Worm (Caenorhabditis elegans) whole organism, young adult: ENCODE measurements around the gene srbc-62.

ENCODE experiments used
- F23B12.7 ChIP-seq: sonication (generic microtip); optimal IDR thresholded peaks from 2 replicates; lab custom pipeline; 2017; ENCODE audit warnings: missing genetic modification characterization, mild to moderate bottlenecking, missing compliant biosample characterization, antibody characterized with exemption, moderate library complexity; ENCODE audit not compliant: insufficient read depth
- F37B4.10 ChIP-seq: fragments of 200-800 bp; sonication (Bioruptor generic); IDR thresholded peaks from 2 replicates; pipeline ENCODE4 v1.3.6; 2022; ENCODE audit warnings: missing genetic modification characterization, missing compliant biosample characterization
- F55B11.4 ChIP-seq: sonication (generic microtip); optimal IDR thresholded peaks from 2 replicates; lab custom pipeline; 2016; ENCODE audit warnings: missing compliant biosample characterization, missing genetic modification characterization, borderline replicate concordance; ENCODE audit not compliant: insufficient read depth
- F57A8.1 ChIP-seq: fragments of 200-800 bp; sonication (Bioruptor generic); optimal IDR thresholded peaks from 2 replicates; lab custom pipeline; 2018; ENCODE audit warnings: mild to moderate bottlenecking, missing genetic modification characterization, moderate library complexity, missing compliant biosample characterization
- K11D2.4 ChIP-seq: fragments of 200-800 bp; sonication (Bioruptor generic); IDR thresholded peaks from 2 replicates; pipeline ENCODE4 v1.3.6; 2022; ENCODE audit warnings: missing genetic modification reagents, missing genetic modification characterization, missing compliant biosample characterization
- Y53G8AR.9 ChIP-seq: fragments of 200-800 bp; sonication (Bioruptor generic); conservative IDR thresholded peaks from 2 replicates; pipeline ENCODE4 v1.3.6; 2022; ENCODE audit warnings: missing genetic modification reagents, missing genetic modification characterization, missing compliant biosample characterization
- Y67H2A.10 ChIP-seq: fragments of 200-800 bp; sonication (Bioruptor generic); conservative IDR thresholded peaks from 2 replicates; pipeline ENCODE4 v1.3.6; 2022; ENCODE audit warnings: missing genetic modification reagents, missing genetic modification characterization, missing compliant biosample characterization
- Y95B8A.8 ChIP-seq: fragments of 200-800 bp; sonication (Bioruptor generic); IDR thresholded peaks from 2 replicates; pipeline ENCODE4 v1.3.6; 2022; ENCODE audit warnings: missing genetic modification reagents, missing genetic modification characterization, missing compliant biosample characterization
- akir-1 ChIP-seq: fragments of 200-800 bp; sonication (Bioruptor generic); optimal IDR thresholded peaks from 2 replicates; lab custom pipeline; 2018; ENCODE audit warnings: mild to moderate bottlenecking, missing genetic modification characterization, moderate library complexity, missing compliant biosample characterization
- ama-1 ChIP-seq, 3 experiments: fragments of 150-350 bp in 1 of 3; sonication (generic microtip) in 2 of 3; optimal IDR thresholded peaks; 2 replicates each; lab custom pipeline; 2014 to 2018; ENCODE audit warnings: missing biosample characterization in 2 of 3, missing genetic modification characterization in 2 of 3, missing genetic modification reagents in 2 of 3
- athp-1 ChIP-seq: sonication (generic microtip); optimal IDR thresholded peaks from 2 replicates; lab custom pipeline; 2017; ENCODE audit warnings: mild to moderate bottlenecking, missing genetic modification characterization, missing compliant biosample characterization
- bed-1 ChIP-seq: fragments of 200-800 bp; sonication (Bioruptor generic); IDR thresholded peaks from 2 replicates; pipeline ENCODE4 v1.3.6; 2022; ENCODE audit warnings: missing genetic modification reagents, missing genetic modification characterization, missing compliant biosample characterization
- ceh-100 ChIP-seq: fragments of 200-800 bp; sonication (Bioruptor generic); IDR thresholded peaks from 2 replicates; pipeline ENCODE4 v1.3.6; 2022; ENCODE audit warnings: missing genetic modification reagents, missing genetic modification characterization, missing compliant biosample characterization
- ceh-27 ChIP-seq: fragments of 200-800 bp; sonication (Bioruptor generic); optimal IDR thresholded peaks from 2 replicates; lab custom pipeline; 2018; ENCODE audit warnings: mild to moderate bottlenecking, missing genetic modification characterization, moderate library complexity, missing compliant biosample characterization
- chd-7 ChIP-seq: sonication (generic microtip); optimal IDR thresholded peaks from 2 replicates; lab custom pipeline; 2016; ENCODE audit warnings: mild to moderate bottlenecking, missing genetic modification characterization, moderate library complexity, missing compliant biosample characterization
- dox-1 ChIP-seq: fragments of 200-800 bp; sonication (Bioruptor generic); IDR thresholded peaks from 2 replicates; pipeline ENCODE4 v1.3.6; 2022; ENCODE audit warnings: missing genetic modification reagents, missing genetic modification characterization, missing compliant biosample characterization
- egl-44 ChIP-seq: fragments of 200-800 bp; sonication (Bioruptor generic); IDR thresholded peaks from 2 replicates; pipeline ENCODE4 v1.3.6; 2022; ENCODE audit warnings: missing genetic modification reagents, missing genetic modification characterization, missing compliant biosample characterization
- gei-17 ChIP-seq: fragments of 200-800 bp; sonication (Bioruptor generic); optimal IDR thresholded peaks from 2 replicates; lab custom pipeline; 2018; ENCODE audit warnings: mild to moderate bottlenecking, missing genetic modification characterization, missing compliant biosample characterization
- hlh-12 ChIP-seq: sonication (generic microtip); optimal IDR thresholded peaks from 2 replicates; lab custom pipeline; 2016; ENCODE audit warnings: missing genetic modification characterization, missing compliant biosample characterization
- hlh-26 ChIP-seq: fragments of 200-800 bp; sonication (Bioruptor generic); conservative IDR thresholded peaks from 2 replicates; pipeline ENCODE4 v1.3.6; 2022; ENCODE audit warnings: missing genetic modification reagents, missing genetic modification characterization, missing compliant biosample characterization
- lag-1 ChIP-seq: fragments of 200-800 bp; sonication (Bioruptor generic); IDR thresholded peaks from 2 replicates; pipeline ENCODE4 v1.3.6; 2022; ENCODE audit warnings: missing genetic modification reagents, missing genetic modification characterization, missing compliant biosample characterization
- let-607 ChIP-seq, 2 experiments: fragments of 200-800 bp in 1 of 2; sonication (Bioruptor generic) in 1 of 2; sonication (generic microtip) in 1 of 2; optimal IDR thresholded peaks; 2 replicates each; lab custom pipeline; 2016 to 2018; ENCODE audit warnings: mild to moderate bottlenecking in 2 of 2, missing compliant biosample characterization in 2 of 2, missing genetic modification characterization in 2 of 2, moderate library complexity in 2 of 2, missing genotype in 1 of 2
- madf-3 ChIP-seq: fragments of 200-800 bp; sonication (Bioruptor generic); IDR thresholded peaks from 2 replicates; pipeline ENCODE4 v1.3.6; 2022; ENCODE audit warnings: missing genetic modification reagents, missing genetic modification characterization, missing compliant biosample characterization
- mel-28 ChIP-seq: sonication (generic microtip); optimal IDR thresholded peaks from 2 replicates; lab custom pipeline; 2016; ENCODE audit warnings: borderline replicate concordance, mild to moderate bottlenecking, missing genetic modification characterization, missing compliant biosample characterization
- mes-4 ChIP-seq: sonication (generic microtip); optimal IDR thresholded peaks from 2 replicates; lab custom pipeline; 2016; ENCODE audit warnings: missing genotype, missing genetic modification characterization, missing compliant biosample characterization
- mxl-1 ChIP-seq: sonication (generic microtip); optimal IDR thresholded peaks from 2 replicates; lab custom pipeline; 2016; ENCODE audit warnings: missing genetic modification characterization, missing compliant biosample characterization
- nhr-80 ChIP-seq: sonication (generic microtip); optimal IDR thresholded peaks from 2 replicates; lab custom pipeline; 2016; ENCODE audit warnings: missing genetic modification characterization, missing compliant biosample characterization
- nhr-90 ChIP-seq: sonication (generic microtip); optimal IDR thresholded peaks from 2 replicates; lab custom pipeline; 2016; ENCODE audit warnings: missing genotype, mild to moderate bottlenecking, missing genetic modification characterization, missing compliant biosample characterization
- pbrm-1 ChIP-seq: fragments of 200-800 bp; sonication (Bioruptor generic); IDR thresholded peaks from 2 replicates; pipeline ENCODE4 v1.3.6; 2022; ENCODE audit warnings: missing genetic modification reagents, missing genetic modification characterization, missing compliant biosample characterization
- rec-8 ChIP-seq, 2 experiments: sonication (generic microtip); optimal IDR thresholded peaks; 2 replicates each; lab custom pipeline; 2016; ENCODE audit warnings: mild to moderate bottlenecking in 2 of 2, missing genetic modification characterization in 2 of 2, missing genetic modification reagents in 2 of 2, missing genotype in 2 of 2, missing biosample characterization in 1 of 2, missing compliant biosample characterization in 1 of 2, moderate library complexity in 1 of 2
- snpc-1.1 ChIP-seq: sonication (generic microtip); optimal IDR thresholded peaks from 2 replicates; lab custom pipeline; 2017; ENCODE audit warnings: missing genetic modification characterization, mild to moderate bottlenecking, missing compliant biosample characterization, antibody characterized with exemption, moderate library complexity, missing genotype, missing genetic modification reagents; ENCODE audit not compliant: insufficient read depth
- snpc-4 ChIP-seq, 5 experiments: fragments of 150-350 bp in 1 of 5; sonication (generic microtip) in 4 of 5; optimal IDR thresholded peaks; 2 replicates each; lab custom pipeline; 2014 to 2018; ENCODE audit warnings: missing genetic modification characterization in 5 of 5, missing biosample characterization in 3 of 5, antibody characterized with exemption in 2 of 5, mild to moderate bottlenecking in 2 of 5, missing compliant biosample characterization in 2 of 5, missing genotype in 2 of 5, moderate library complexity in 2 of 5, missing genetic modification reagents in 1 of 5
- sptf-2 ChIP-seq: fragments of 200-800 bp; sonication (Bioruptor generic); optimal IDR thresholded peaks from 2 replicates; lab custom pipeline; 2018; ENCODE audit warnings: mild to moderate bottlenecking, missing genetic modification characterization, missing compliant biosample characterization
- tbp1 ChIP-seq: fragments of 200-800 bp; sonication (Bioruptor generic); optimal IDR thresholded peaks from 2 replicates; lab custom pipeline; 2018; ENCODE audit warnings: mild to moderate bottlenecking, missing genetic modification characterization, missing compliant biosample characterization
- tbx-9 ChIP-seq: sonication (generic microtip); optimal IDR thresholded peaks from 2 replicates; lab custom pipeline; 2016; ENCODE audit warnings: borderline replicate concordance, missing genetic modification characterization, inconsistent platforms, missing compliant biosample characterization
- tlf-1 ChIP-seq: fragments of 200-800 bp; sonication (Bioruptor generic); optimal IDR thresholded peaks from 2 replicates; lab custom pipeline; 2018; ENCODE audit warnings: mild to moderate bottlenecking, missing genetic modification characterization, missing compliant biosample characterization
- zfh-2 ChIP-seq: fragments of 200-800 bp; sonication (Bioruptor generic); conservative IDR thresholded peaks from 2 replicates; pipeline ENCODE4 v1.3.6; 2022; ENCODE audit warnings: missing genetic modification reagents, missing genetic modification characterization, missing compliant biosample characterization
- ztf-25 ChIP-seq: fragments of 200-800 bp; sonication (Bioruptor generic); IDR thresholded peaks from 2 replicates; pipeline ENCODE4 v1.3.6; 2022; ENCODE audit warnings: missing genetic modification reagents, missing genetic modification characterization, missing compliant biosample characterization
- ztf-26 ChIP-seq: sonication (generic microtip); optimal IDR thresholded peaks from 2 replicates; lab custom pipeline; 2017; ENCODE audit warnings: missing genetic modification characterization, missing compliant biosample characterization

srbc-62 gene

DNA sequence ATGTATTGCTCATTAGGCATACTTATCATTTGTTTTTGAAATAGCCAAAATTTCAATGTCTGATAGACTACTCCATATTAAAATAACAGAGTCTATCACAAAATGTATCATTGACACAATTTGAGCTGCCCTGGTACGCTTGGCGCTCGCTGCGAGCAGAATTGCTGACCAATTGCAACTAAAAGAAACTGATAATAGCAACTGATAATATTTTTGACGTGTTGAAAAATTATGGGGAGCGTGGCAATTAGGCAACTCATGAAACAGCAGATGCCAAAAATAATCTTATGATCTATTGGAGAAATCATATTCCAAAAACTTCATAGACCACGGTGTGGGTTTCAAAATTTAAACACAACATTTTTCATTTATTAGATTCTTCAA lies 23.5 kb downstream of the srbc-62 start:
- no peak for TF ChIP-seq snpc-4 (GFP tag; optimal IDR thresholded peaks at IDR 0.05; lab: Kevin White, UChicago)
- peak in 1 of 4 experiments; percentile 19 for TF ChIP-seq snpc-4 (tag; optimal IDR thresholded peaks at IDR 0.05; lab: Kevin White, UChicago)
- TF ChIP-seq nhr-80 (tag; lab: Kevin White, UChicago), result peak; percentile 71
- no peak for TF ChIP-seq K11D2.4 (GFP tag; lab: Robert Waterston, UW)

DNA sequence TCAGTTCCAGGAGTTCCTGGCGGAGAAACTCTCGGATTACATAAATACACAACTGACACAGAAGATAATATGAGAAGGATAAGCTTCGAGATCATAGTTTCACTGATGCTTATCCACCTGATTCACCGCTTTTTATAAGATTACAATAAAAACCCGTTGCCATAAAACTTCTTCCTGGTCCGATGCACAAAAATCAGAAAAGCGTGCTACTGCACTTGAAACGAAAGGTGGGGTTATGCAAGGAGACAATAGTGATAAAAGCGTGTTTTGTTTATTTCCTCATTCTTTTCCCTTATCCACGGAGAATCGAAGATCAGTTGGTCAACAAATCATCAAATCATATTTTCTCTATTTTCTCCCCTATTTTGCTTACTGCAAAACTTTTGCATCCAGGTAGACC lies 24.8 kb downstream of the srbc-62 start, which contains the start of gene Y68A4B.3:
Gene Y68A4B.3, minus strand, starts transcription at position 101 of the 400 bp plus-strand sequence.
- no peak for TF ChIP-seq madf-3 (GFP tag; lab: Robert Waterston, UW)
- TF ChIP-seq ztf-26 (tag; lab: Kevin White, UChicago), result no peak
- no peak for TF ChIP-seq zfh-2
- TF ChIP-seq ceh-100 (GFP tag; lab: Robert Waterston, UW), result no peak
- TF ChIP-seq sptf-2 (GFP tag; lab: Kevin White, UChicago), result no peak
- TF ChIP-seq tbx-9 (tag; lab: Kevin White, UChicago), result no peak
- no peak for TF ChIP-seq lag-1 (GFP tag; lab: Robert Waterston, UW)
- no peak for TF ChIP-seq F55B11.4 (tag; lab: Kevin White, UChicago)
- no peak for TF ChIP-seq Y67H2A.10 (GFP tag; lab: Robert Waterston, UW)

- TF ChIP-seq Y95B8A.8 (GFP tag; lab: Robert Waterston, UW), result no peak
- no peak for TF ChIP-seq F23B12.7 (tag; lab: Kevin White, UChicago)
- TF ChIP-seq akir-1 (GFP tag; lab: Kevin White, UChicago), result no peak
- TF ChIP-seq rec-8 (tag; optimal IDR thresholded peaks at IDR 0.05; lab: Kevin White, UChicago), result no peak
- TF ChIP-seq zfh-2, result no peak
- TF ChIP-seq lag-1 (GFP tag; lab: Robert Waterston, UW), result no peak
- TF ChIP-seq dox-1 (GFP tag; lab: Robert Waterston, UW), result no peak
- TF ChIP-seq mxl-1 (tag; lab: Kevin White, UChicago), result no peak
- TF ChIP-seq bed-1 (GFP tag; lab: Robert Waterston, UW), result no peak
- no peak for TF ChIP-seq let-607 (tag; optimal IDR thresholded peaks at IDR 0.05; lab: Kevin White, UChicago)
- TF ChIP-seq athp-1 (tag; lab: Kevin White, UChicago), result no peak
- no peak for TF ChIP-seq F37B4.10 (GFP tag; lab: Robert Waterston, UW)
- no peak for TF ChIP-seq F57A8.1
- TF ChIP-seq snpc-1.1 (tag; lab: Kevin White, UChicago), result no peak
- TF ChIP-seq Y53G8AR.9 (GFP tag; lab: Robert Waterston, UW), result no peak
- no peak for TF ChIP-seq nhr-90 (tag; lab: Kevin White, UChicago)
Observed at ce11 chrV:17243016-17243415, 25.2 kb downstream of the srbc-62 start.

ce11 chrV:17245406-17245805 lies 27.6 kb downstream of the srbc-62 start, which contains the start of gene clec-242:
Gene clec-242 (minus strand): TSS chrV:17245506.
- no peak for TF ChIP-seq ceh-27 (GFP tag; lab: Kevin White, UChicago)
- TF ChIP-seq, all 124 proteins: peak for 0

- TF ChIP-seq pbrm-1 (GFP tag; lab: Robert Waterston, UW) (no peak), ama-1 (optimal IDR thresholded peaks at IDR 0.05; lab: Kevin White, UChicago) (no peak), ama-1 (GFP tag; optimal IDR thresholded peaks at IDR 0.05; lab: Kevin White, UChicago) (no peak), mes-4 (tag; lab: Kevin White, UChicago) (no peak), snpc-1.1 (tag; lab: Kevin White, UChicago) (no peak), hlh-12 (tag; lab: Kevin White, UChicago) (no peak), bed-1 (GFP tag; lab: Robert Waterston, UW) (no peak), tbp1 (GFP tag; lab: Kevin White, UChicago) (no peak), mel-28 (tag; lab: Kevin White, UChicago) (no peak), tlf-1 (GFP tag; lab: Kevin White, UChicago) (no peak), hlh-26 (GFP tag; lab: Robert Waterston, UW) (no peak), ztf-25 (no peak), chd-7 (tag; lab: Kevin White, UChicago) (no peak), egl-44 (GFP tag; lab: Robert Waterston, UW) (no peak), gei-17 (GFP tag; lab: Kevin White, UChicago) (no peak)
- TF ChIP-seq, all 124 proteins: peak for 0
Observed at ce11 chrV:17248915-17249314, 31.1 kb downstream of the srbc-62 start, which contains the start of gene clec-243. Gene clec-243 (minus strand): TSS chrV:17249015.
